Fruit fly (Drosophila melanogaster) whole organism, wandering third instar larva: ENCODE measurements around the gene Rsph1.
A peak's percentile ranks its signal among the peaks of the same experiment; 100 is the strongest.

Source experiments
- Abd-B ChIP-seq: fragments of >200 bp; optimal IDR thresholded peaks from 2 replicates; lab custom pipeline; 2017; ENCODE audit warnings: missing biosample characterization, missing genetic modification characterization
- CG32264 ChIP-seq: fragments of 200-800 bp; sonication (Bioruptor generic); optimal IDR thresholded peaks from 2 replicates; lab custom pipeline; 2016; ENCODE audit warnings: missing biosample characterization, missing genetic modification characterization
- CG9705 ChIP-seq: fragments of 200-800 bp; sonication (Bioruptor generic); optimal IDR thresholded peaks from 2 replicates; lab custom pipeline; 2018; ENCODE audit warnings: missing biosample characterization, mild to moderate bottlenecking, missing genetic modification characterization
- CrebA ChIP-seq: fragments of 200-800 bp; sonication (Bioruptor generic); optimal IDR thresholded peaks from 2 replicates; lab custom pipeline; 2016; ENCODE audit warnings: missing biosample characterization, mild to moderate bottlenecking, missing genetic modification characterization, borderline replicate concordance
- Dfd ChIP-seq: fragments of >200 bp; optimal IDR thresholded peaks from 2 replicates; lab custom pipeline; 2017; ENCODE audit warnings: missing biosample characterization, missing genetic modification characterization
- Dif ChIP-seq: fragments of 200-275, 200-300 bp; sonication (Bioruptor generic); optimal IDR thresholded peaks from 2 replicates; lab custom pipeline; 2018; ENCODE audit warnings: missing biosample characterization, missing genetic modification characterization; ENCODE audit not compliant: partially characterized antibody
- GATAd ChIP-seq: sonication (Bioruptor generic); optimal IDR thresholded peaks from 2 replicates; lab custom pipeline; 2016; ENCODE audit warnings: missing biosample characterization, missing genetic modification characterization
- HLH106 ChIP-seq: fragments of 200-800 bp; optimal IDR thresholded peaks from 3 replicates; lab custom pipeline; 2019; ENCODE audit warnings: missing biosample characterization, mild to moderate bottlenecking, missing genetic modification characterization, moderate library complexity
- Hnf4 ChIP-seq: fragments of 200-800 bp; sonication (Bioruptor generic); optimal IDR thresholded peaks from 2 replicates; lab custom pipeline; 2016; ENCODE audit warnings: missing biosample characterization, mild to moderate bottlenecking, missing genetic modification characterization
- Hr78 ChIP-seq: fragments of >200 bp; optimal IDR thresholded peaks from 2 replicates; lab custom pipeline; 2017; ENCODE audit warnings: missing biosample characterization, missing genetic modification characterization
- Hr83 ChIP-seq: fragments of 200-300 bp; sonication (Bioruptor generic); optimal IDR thresholded peaks from 2 replicates; lab custom pipeline; 2016; ENCODE audit warnings: missing biosample characterization, mild to moderate bottlenecking, missing genetic modification characterization, moderate library complexity; ENCODE audit not compliant: poor library complexity, severe bottlenecking
- Jra ChIP-seq: sonication (Bioruptor generic); optimal IDR thresholded peaks from 2 replicates; lab custom pipeline; 2016; ENCODE audit warnings: missing biosample characterization, missing genetic modification characterization
- Mio ChIP-seq: sonication (Bioruptor generic); optimal IDR thresholded peaks from 2 replicates; lab custom pipeline; 2016; ENCODE audit warnings: missing biosample characterization, missing genetic modification characterization
- Myc ChIP-seq: fragments of >200 bp; optimal IDR thresholded peaks from 2 replicates; lab custom pipeline; 2017
- N ChIP-seq: fragments of >200 bp; optimal IDR thresholded peaks from 2 replicates; lab custom pipeline; 2018; ENCODE audit warnings: missing biosample characterization, missing external identifiers, missing genetic modification characterization
- OdsH ChIP-seq: fragments of 200-800 bp; sonication (Bioruptor generic); optimal IDR thresholded peaks from 2 replicates; lab custom pipeline; 2016; ENCODE audit warnings: missing biosample characterization, mild to moderate bottlenecking, missing genetic modification characterization
- Rel ChIP-seq, 2 experiments: fragments of 200-800 bp; sonication (Bioruptor generic) in 1 of 2; optimal IDR thresholded peaks; 2 replicates in 1 of 2; 3 replicates in 1 of 2; lab custom pipeline; 2016 to 2019; ENCODE audit warnings: mild to moderate bottlenecking in 2 of 2, missing biosample characterization in 2 of 2, missing genetic modification characterization in 2 of 2, moderate library complexity in 1 of 2
- Sp1 ChIP-seq: fragments of 200-800 bp; sonication (Bioruptor generic); optimal IDR thresholded peaks from 3 replicates; lab custom pipeline; 2019; ENCODE audit warnings: missing biosample characterization, mild to moderate bottlenecking, missing genetic modification characterization, moderate library complexity
- Vsx2 ChIP-seq: fragments of 200-300, 225-300 bp; sonication (Bioruptor generic); optimal IDR thresholded peaks from 2 replicates; lab custom pipeline; 2018; ENCODE audit warnings: missing biosample characterization, missing genetic modification characterization; ENCODE audit not compliant: partially characterized antibody
- br ChIP-seq: fragments of 200-800 bp; sonication (Bioruptor generic); optimal IDR thresholded peaks from 2 replicates; lab custom pipeline; 2016; ENCODE audit warnings: missing biosample characterization, missing genetic modification characterization
- brk ChIP-seq: fragments of 200-800 bp; sonication (Bioruptor generic); optimal IDR thresholded peaks from 2 replicates; lab custom pipeline; 2016; ENCODE audit warnings: missing biosample characterization, mild to moderate bottlenecking, missing genetic modification characterization
- dl ChIP-seq, 2 experiments: fragments of 175-275, 200-275 bp in 1 of 2; fragments of 200-275 bp in 1 of 2; sonication (Bioruptor generic); optimal IDR thresholded peaks; lab custom pipeline; 2018; ENCODE audit warnings: mild to moderate bottlenecking in 2 of 2, missing biosample characterization in 2 of 2, missing genetic modification characterization in 2 of 2, moderate library complexity in 2 of 2; ENCODE audit not compliant: partially characterized antibody in 2 of 2, insufficient read depth in 1 of 2
- dmrt93B ChIP-seq: fragments of 200-800 bp; sonication (Bioruptor generic); optimal IDR thresholded peaks from 2 replicates; lab custom pipeline; 2018; ENCODE audit warnings: missing biosample characterization, mild to moderate bottlenecking, missing genetic modification characterization
- dsf ChIP-seq: sonication (Bioruptor generic); optimal IDR thresholded peaks from 2 replicates; lab custom pipeline; 2016; ENCODE audit warnings: missing biosample characterization, missing genetic modification characterization, borderline replicate concordance
- ey ChIP-seq: fragments of 200-800 bp; sonication (Bioruptor generic); optimal IDR thresholded peaks from 2 replicates; lab custom pipeline; 2016; ENCODE audit warnings: missing biosample characterization, missing genetic modification characterization
- foxo ChIP-seq, 2 experiments: fragments of 200-800 bp; sonication (Bioruptor generic); optimal IDR thresholded peaks; 2 replicates in 1 of 2; 3 replicates in 1 of 2; lab custom pipeline; 2016 to 2017; ENCODE audit warnings: missing biosample characterization in 2 of 2, missing genetic modification characterization in 2 of 2
- fru ChIP-seq: fragments of 200-800 bp; sonication (Bioruptor generic); optimal IDR thresholded peaks from 3 replicates; lab custom pipeline; 2016; ENCODE audit warnings: missing biosample characterization, mild to moderate bottlenecking, missing genetic modification characterization
- h ChIP-seq: fragments of 200-800 bp; sonication (Bioruptor generic); optimal IDR thresholded peaks from 3 replicates; lab custom pipeline; 2016; ENCODE audit warnings: missing biosample characterization, mild to moderate bottlenecking, missing genetic modification characterization
- jim ChIP-seq: fragments of 175-275, 200-325 bp; sonication (Bioruptor generic); optimal IDR thresholded peaks from 2 replicates; lab custom pipeline; 2016; ENCODE audit warnings: missing biosample characterization, mild to moderate bottlenecking, missing genetic modification characterization
- lola ChIP-seq: fragments of >200 bp; optimal IDR thresholded peaks from 2 replicates; lab custom pipeline; 2017; ENCODE audit warnings: missing biosample characterization, missing genetic modification characterization
- pan ChIP-seq: fragments of >200 bp; optimal IDR thresholded peaks from 2 replicates; lab custom pipeline; 2017
- psq ChIP-seq: fragments of 200-800 bp; sonication (Bioruptor generic); optimal IDR thresholded peaks from 3 replicates; lab custom pipeline; 2017; ENCODE audit warnings: missing biosample characterization, mild to moderate bottlenecking, missing genetic modification characterization, moderate library complexity
- rgr ChIP-seq: fragments of 200-800 bp; sonication (Bioruptor generic); optimal IDR thresholded peaks from 3 replicates; lab custom pipeline; 2016; ENCODE audit warnings: missing biosample characterization, mild to moderate bottlenecking, missing genetic modification characterization
- sage ChIP-seq: fragments of 200-800 bp; sonication (Bioruptor generic); optimal IDR thresholded peaks from 2 replicates; lab custom pipeline; 2016; ENCODE audit warnings: missing biosample characterization, mild to moderate bottlenecking, missing genetic modification characterization
- sv ChIP-seq: fragments of 200-800 bp; sonication (Bioruptor generic); optimal IDR thresholded peaks from 3 replicates; lab custom pipeline; 2016; ENCODE audit warnings: missing biosample characterization, missing genetic modification characterization
- tai ChIP-seq: sonication (Bioruptor generic); optimal IDR thresholded peaks from 2 replicates; lab custom pipeline; 2016; ENCODE audit warnings: missing biosample characterization, missing genetic modification characterization
- usp ChIP-seq: fragments of >200 bp; optimal IDR thresholded peaks from 2 replicates; lab custom pipeline; 2017; ENCODE audit warnings: missing biosample characterization, missing genetic modification characterization
- woc ChIP-seq: sonication (Bioruptor generic); optimal IDR thresholded peaks from 2 replicates; lab custom pipeline; 2016; ENCODE audit warnings: missing biosample characterization, mild to moderate bottlenecking, missing genetic modification characterization

Gene Rsph1

DNA sequence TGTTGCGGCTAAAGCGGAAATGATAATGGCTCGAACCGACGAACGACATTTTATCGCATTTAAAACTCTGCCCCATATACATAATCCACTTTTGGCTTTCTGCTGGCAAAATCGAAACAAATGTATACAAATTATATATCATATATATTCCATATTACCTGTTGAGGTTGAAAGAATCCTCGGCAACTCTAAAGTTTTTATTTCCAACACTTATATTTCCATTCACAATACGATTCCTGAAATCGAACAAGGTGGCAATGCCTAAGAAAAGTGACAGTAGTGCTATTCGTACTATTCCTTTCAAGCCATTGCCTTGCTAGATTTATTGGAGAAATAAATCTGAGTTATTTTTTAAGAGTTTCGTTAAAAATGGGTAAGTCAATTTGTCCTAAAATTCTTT lies 24.7 kb upstream of the Rsph1 start, which contains the start of gene Pk34A:
Gene Pk34A, plus strand, starts transcription at position 301 of the 400 bp plus-strand sequence.
- TF ChIP-seq CG32264 (GFP tag; lab: Kevin White, UChicago) (no peak), Dfd (GFP tag; lab: Kevin White, UChicago) (no peak), dsf (GFP tag; lab: Kevin White, UChicago) (no peak), dl (GFP tag; optimal IDR thresholded peaks at IDR 0.05; lab: Kevin White, UChicago; ENCODE audit: insufficient read depth in 1 of 2, partially characterized antibody in 2 of 2) (no peak), ey (GFP tag; lab: Kevin White, UChicago) (no peak), woc (no peak), Hr78 (GFP tag; lab: Kevin White, UChicago) (no peak), GATAd (no peak), foxo (GFP tag; optimal IDR thresholded peaks at IDR 0.05; lab: Kevin White, UChicago) (no peak), Sp1 (GFP tag; lab: Kevin White, UChicago) (no peak), Abd-B (GFP tag; lab: Kevin White, UChicago) (no peak), CrebA (GFP tag; lab: Kevin White, UChicago) (no peak), HLH106 (tag; lab: Kevin White, UChicago) (no peak), Vsx2 (GFP tag; lab: Kevin White, UChicago) (no peak), sage (no peak), sv (no peak), fru (GFP tag; lab: Kevin White, UChicago) (no peak)

DNA sequence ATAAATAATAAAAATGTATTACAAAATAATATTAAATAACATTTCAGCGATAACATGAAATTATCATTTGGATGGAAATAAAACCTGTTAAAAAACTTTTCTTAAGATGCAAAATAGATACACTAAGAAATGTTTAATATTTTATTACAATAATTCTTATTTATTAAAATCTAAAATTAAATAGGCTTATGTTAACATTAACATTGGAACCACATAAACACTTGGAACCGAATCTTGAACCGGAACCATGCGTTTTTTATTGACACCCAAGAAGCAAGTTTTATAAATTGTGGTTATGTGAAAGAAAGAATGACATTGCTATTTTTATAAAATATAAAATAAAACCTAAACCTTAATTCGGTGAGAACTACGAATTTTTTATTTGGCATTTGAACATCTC lies 23.0 kb upstream of the Rsph1 start, which contains the start of gene kmg:
Gene kmg, plus strand, starts transcription at position 301 of the 400 bp plus-strand sequence.
- TF ChIP-seq dmrt93B (GFP tag; lab: Kevin White, UChicago) (no peak), CrebA (GFP tag; lab: Kevin White, UChicago) (no peak), Hr78 (GFP tag; lab: Kevin White, UChicago) (no peak)

DNA sequence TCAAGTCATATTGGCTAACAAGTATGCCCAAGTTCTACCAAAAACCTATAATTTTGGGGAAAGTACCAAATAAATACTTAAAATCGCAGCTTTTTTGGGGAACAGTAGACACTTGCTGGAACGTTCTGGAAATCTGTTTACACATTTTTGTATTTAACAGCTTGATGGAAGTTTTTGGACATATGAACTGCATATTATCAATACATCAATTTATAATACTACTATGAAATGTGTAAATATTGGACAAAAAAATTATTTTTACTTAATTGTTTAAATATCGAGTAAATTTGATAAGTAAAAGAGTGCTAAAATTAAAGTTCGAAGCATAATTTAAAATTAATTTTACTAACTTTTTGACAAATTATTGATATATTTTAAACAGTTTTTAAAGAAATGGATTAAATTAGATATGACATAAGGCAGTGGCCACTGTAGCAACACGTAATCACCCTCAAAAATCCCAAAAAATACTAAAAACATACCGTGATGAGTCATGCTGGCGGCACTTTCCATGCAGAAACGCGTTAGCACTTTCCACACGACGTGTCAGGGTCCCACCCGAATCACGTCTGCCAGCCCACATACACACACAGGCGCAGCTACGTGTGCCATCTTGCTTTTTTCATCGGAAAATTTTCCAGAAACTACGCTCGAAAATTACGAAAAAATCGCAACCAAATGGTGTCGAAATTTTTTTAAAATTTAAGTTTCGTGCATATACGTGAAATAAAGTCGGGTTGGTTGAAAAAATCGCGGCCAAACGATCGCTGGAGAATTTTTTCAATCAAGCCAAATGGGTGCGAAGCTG lies 18.1 kb upstream of the Rsph1 start, which contains the start of gene Sirt1:
Gene Sirt1, plus strand, starts transcription at position 571 of the 808 bp plus-strand sequence.
- TF ChIP-seq woc (peak; percentile 82), brk (no peak), ey (GFP tag; lab: Kevin White, UChicago) (peak; percentile 66), tai (GFP tag; lab: Kevin White, UChicago) (no peak), Jra (GFP tag; lab: Kevin White, UChicago) (peak; percentile 80), rgr (GFP tag; lab: Kevin White, UChicago) (peak; percentile 84), Dfd (GFP tag; lab: Kevin White, UChicago) (no peak), jim (no peak), CrebA (GFP tag; lab: Kevin White, UChicago) (no peak), dmrt93B (GFP tag; lab: Kevin White, UChicago) (peak; percentile 87), dsf (GFP tag; lab: Kevin White, UChicago) (peak; percentile 51), Dif (GFP tag; lab: Kevin White, UChicago) (no peak), OdsH (GFP tag; lab: Kevin White, UChicago) (peak; percentile 76), pan (lab: Kevin White, UChicago) (no peak), CG32264 (GFP tag; lab: Kevin White, UChicago) (peak; percentile 15), Mio (GFP tag; lab: Kevin White, UChicago) (no peak), Rel (GFP tag; optimal IDR thresholded peaks at IDR 0.05; lab: Kevin White, UChicago) (no peak), Rel (tag; optimal IDR thresholded peaks at IDR 0.05; lab: Kevin White, UChicago) (peak; percentile 98), dl (GFP tag; optimal IDR thresholded peaks at IDR 0.05; lab: Kevin White, UChicago; ENCODE audit: insufficient read depth in 1 of 2, partially characterized antibody in 2 of 2) (no peak), foxo (GFP tag; optimal IDR thresholded peaks at IDR 0.05; lab: Kevin White, UChicago) (peak in 1 of 2 experiments; percentile 92), sage (peak; percentile 5), Hr83 (peak; percentile 49), fru (GFP tag; lab: Kevin White, UChicago) (peak; percentile 59), sv (peak; percentile 32), usp (GFP tag; lab: Kevin White, UChicago) (no peak), lola (no peak), Abd-B (GFP tag; lab: Kevin White, UChicago) (no peak), N (GFP tag; lab: Kevin White, UChicago) (no peak), Sp1 (GFP tag; lab: Kevin White, UChicago) (peak; percentile 89), Hnf4 (peak; percentile 27), psq (GFP tag; lab: Kevin White, UChicago) (no peak), HLH106 (tag; lab: Kevin White, UChicago) (peak; percentile 94), Vsx2 (GFP tag; lab: Kevin White, UChicago) (no peak), CG9705 (peak; percentile 81), h (GFP tag; lab: Kevin White, UChicago) (peak; percentile 69), Myc (no peak), Hr78 (GFP tag; lab: Kevin White, UChicago) (no peak), GATAd (no peak), br (GFP tag; lab: Kevin White, UChicago) (peak; percentile 30)
